Worm (Caenorhabditis elegans): ENCODE measurements around the gene spe-6.

ce11 chrIII:11471336-11471735, 34.0 kb upstream of the spe-6 start:
- TF ChIP-seq pha-4 (GFP tag; IDR thresholded peaks at IDR 0.05), result no peak
- no peak for TF ChIP-seq pha-4 (tag; optimal IDR thresholded peaks at IDR 0.05)
- TF ChIP-seq nhr-77 (tag; optimal IDR thresholded peaks at IDR 0.05), result no peak
- no peak for TF ChIP-seq ctbp-1 (GFP tag; IDR thresholded peaks at IDR 0.05)
- no peak for TF ChIP-seq vab-7 (GFP tag; IDR thresholded peaks at IDR 0.05)
- no peak for TF ChIP-seq F37D6.2 (tag; optimal IDR thresholded peaks at IDR 0.05)
- no peak for TF ChIP-seq ceh-32 (tag; optimal IDR thresholded peaks at IDR 0.05; ENCODE audit: poor library complexity)
- no peak for TF ChIP-seq fos-1 (tag; optimal IDR thresholded peaks at IDR 0.05)
- TF ChIP-seq jun-1 (tag; optimal IDR thresholded peaks at IDR 0.05), result no peak
- no peak for TF ChIP-seq nhr-76 (tag; optimal IDR thresholded peaks at IDR 0.05)
- TF ChIP-seq R02D3.7 (tag; optimal IDR thresholded peaks at IDR 0.05), result no peak
- TF ChIP-seq lin-39 (tag; optimal IDR thresholded peaks at IDR 0.05), result no peak
- TF ChIP-seq D1046.2 (GFP tag; IDR thresholded peaks at IDR 0.05), result no peak
